Fruit fly (Drosophila melanogaster) Kc167 (cell line): Measurements from ENCODE around the gene ND-51.

ENCODE experiments used
- Myc ChIP-seq: fragments of >200 bp; optimal IDR thresholded peaks from 2 replicates; lab custom pipeline; 2017; ENCODE audit warnings: missing external identifiers
- Sin3A ChIP-seq: fragments of >200 bp; optimal IDR thresholded peaks from 2 replicates; lab custom pipeline; 2018; ENCODE audit warnings: missing external identifiers
- h ChIP-seq: fragments of >200 bp; optimal IDR thresholded peaks from 3 replicates; lab custom pipeline; 2018; ENCODE audit warnings: missing external identifiers
- insv ChIP-seq: fragments of >200 bp; optimal IDR thresholded peaks from 3 replicates; lab custom pipeline; 2018; ENCODE audit warnings: missing external identifiers
- psq ChIP-seq: fragments of >200 bp; optimal IDR thresholded peaks from 2 replicates; lab custom pipeline; 2017; ENCODE audit warnings: missing external identifiers
- ttk ChIP-seq: sonication (Bioruptor generic); optimal IDR thresholded peaks from 2 replicates; lab custom pipeline; 2017; ENCODE audit warnings: missing external identifiers

ND-51 gene

dm6 chr2L:6077632-6078031, 15.1 kb upstream of the ND-51 start:
- no peak for TF ChIP-seq Myc (lab: Kevin White, UChicago)
- no peak for TF ChIP-seq h
- TF ChIP-seq Sin3A: no peak
- TF ChIP-seq ttk (lab: Kevin White, UChicago): no peak
- TF ChIP-seq psq (lab: Kevin White, UChicago): no peak
- no peak for TF ChIP-seq insv (lab: Kevin White, UChicago)

dm6 chr2L:6076829-6077364, 14.3 kb upstream of the ND-51 start:
- no peak for TF ChIP-seq psq (lab: Kevin White, UChicago)
- TF ChIP-seq Sin3A: no peak
- no peak for TF ChIP-seq Myc (lab: Kevin White, UChicago)
- no peak for TF ChIP-seq insv (lab: Kevin White, UChicago)
- TF ChIP-seq ttk (lab: Kevin White, UChicago): no peak

- TF ChIP-seq ttk (lab: Kevin White, UChicago) (no peak), insv (lab: Kevin White, UChicago) (no peak), Myc (lab: Kevin White, UChicago) (no peak), psq (lab: Kevin White, UChicago) (no peak), h (no peak), Sin3A (no peak)
These were observed 13.6 kb upstream of the ND-51 start for dm6 chr2L:6076143-6076542.

- TF ChIP-seq h (no peak), insv (lab: Kevin White, UChicago) (no peak), ttk (lab: Kevin White, UChicago) (no peak), Myc (lab: Kevin White, UChicago) (no peak), Sin3A (no peak), psq (lab: Kevin White, UChicago) (no peak)
These were observed 12.8 kb upstream of the ND-51 start for dm6 chr2L:6075345-6075744.

dm6 chr2L:6074314-6074713, 11.8 kb upstream of the ND-51 start:
- no peak for TF ChIP-seq insv (lab: Kevin White, UChicago)
- TF ChIP-seq Myc (lab: Kevin White, UChicago): no peak
- TF ChIP-seq h: no peak
- no peak for TF ChIP-seq Sin3A
- no peak for TF ChIP-seq ttk (lab: Kevin White, UChicago)
- TF ChIP-seq psq (lab: Kevin White, UChicago): no peak

- TF ChIP-seq h (no peak), psq (lab: Kevin White, UChicago) (no peak), Myc (lab: Kevin White, UChicago) (no peak), Sin3A (no peak), insv (lab: Kevin White, UChicago) (no peak), ttk (lab: Kevin White, UChicago) (no peak)
These were observed 11.3 kb upstream of the ND-51 start for dm6 chr2L:6073894-6074293.

- TF ChIP-seq insv (lab: Kevin White, UChicago) (no peak), Myc (lab: Kevin White, UChicago) (no peak), psq (lab: Kevin White, UChicago) (no peak), Sin3A (no peak), ttk (lab: Kevin White, UChicago) (no peak), h (no peak)
These were observed 9.6 kb upstream of the ND-51 start for dm6 chr2L:6072124-6072523.

dm6 chr2L:6070656-6071231, 8.2 kb upstream of the ND-51 start, which contains the start of the genes CG9154 and Kr-h2:
Gene CG9154, minus strand, starts transcription at chr2L:6070686.
Gene Kr-h2, plus strand, starts transcription at chr2L:6070990.
- no peak for TF ChIP-seq psq (lab: Kevin White, UChicago)
- TF ChIP-seq Sin3A: no peak
- TF ChIP-seq ttk (lab: Kevin White, UChicago): no peak
- TF ChIP-seq h: no peak
- no peak for TF ChIP-seq Myc (lab: Kevin White, UChicago)
- TF ChIP-seq insv (lab: Kevin White, UChicago): no peak

dm6 chr2L:6068544-6069251, 6.1 kb upstream of the ND-51 start, which contains the start of the genes CG9150 and Pfdn1:
Gene CG9150, minus strand, starts transcription at chr2L:6068594.
Gene Pfdn1, plus strand, starts transcription at chr2L:6069079.
- TF ChIP-seq Myc (lab: Kevin White, UChicago) (no peak), psq (lab: Kevin White, UChicago) (no peak), h (no peak), insv (lab: Kevin White, UChicago) (no peak), ttk (lab: Kevin White, UChicago) (no peak), Sin3A (no peak)

- no peak for TF ChIP-seq Sin3A
- TF ChIP-seq h: no peak
- TF ChIP-seq ttk (lab: Kevin White, UChicago): no peak
- no peak for TF ChIP-seq Myc (lab: Kevin White, UChicago)
- TF ChIP-seq psq (lab: Kevin White, UChicago): no peak
- TF ChIP-seq insv (lab: Kevin White, UChicago): no peak
These were observed 3.3 kb upstream of the ND-51 start, which contains the start of the genes Fbw5 and CG9147 for dm6 chr2L:6065823-6066222. Gene Fbw5, minus strand, starts transcription at chr2L:6065953. Gene CG9147, plus strand, starts transcription at chr2L:6065997.

- no peak for TF ChIP-seq Sin3A
- TF ChIP-seq Myc (lab: Kevin White, UChicago): no peak
- no peak for TF ChIP-seq ttk (lab: Kevin White, UChicago)
- no peak for TF ChIP-seq psq (lab: Kevin White, UChicago)
- no peak for TF ChIP-seq insv (lab: Kevin White, UChicago)
- no peak for TF ChIP-seq h
These were observed 2.3 kb downstream of the ND-51 start, which contains the start of gene CG34180 for dm6 chr2L:6060210-6060609. Gene CG34180, plus strand, starts transcription at chr2L:6060510.
